Fruit fly (Drosophila melanogaster): ENCODE measurements around the gene CG46280.

dm6 chr3R:12995047-12995446 lies 35.4 kb downstream of the CG46280 start, which contains the start of gene yellow-f2:
- TF ChIP-seq oc (tag; optimal IDR thresholded peaks at IDR 0.05) (no peak), lola (GFP tag; optimal IDR thresholded peaks at IDR 0.05) (no peak), gfzf (GFP tag; optimal IDR thresholded peaks at IDR 0.05) (no peak), CG18476 (GFP tag; optimal IDR thresholded peaks at IDR 0.05) (no peak), CG7786 (GFP tag; optimal IDR thresholded peaks at IDR 0.05) (no peak), bcd (GFP tag; optimal IDR thresholded peaks at IDR 0.05) (no peak), fd96Cb (tag; optimal IDR thresholded peaks at IDR 0.05) (no peak), btn (GFP tag; optimal IDR thresholded peaks at IDR 0.05) (no peak), psq (GFP tag; optimal IDR thresholded peaks at IDR 0.05) (no peak), grau (tag; optimal IDR thresholded peaks at IDR 0.05) (no peak), Side (GFP tag; optimal IDR thresholded peaks at IDR 0.05) (no peak)

Data from whole organism, embryonic.